Worm (Caenorhabditis elegans): ENCODE results near the gene C18A11.4.

The C18A11.4 gene

DNA sequence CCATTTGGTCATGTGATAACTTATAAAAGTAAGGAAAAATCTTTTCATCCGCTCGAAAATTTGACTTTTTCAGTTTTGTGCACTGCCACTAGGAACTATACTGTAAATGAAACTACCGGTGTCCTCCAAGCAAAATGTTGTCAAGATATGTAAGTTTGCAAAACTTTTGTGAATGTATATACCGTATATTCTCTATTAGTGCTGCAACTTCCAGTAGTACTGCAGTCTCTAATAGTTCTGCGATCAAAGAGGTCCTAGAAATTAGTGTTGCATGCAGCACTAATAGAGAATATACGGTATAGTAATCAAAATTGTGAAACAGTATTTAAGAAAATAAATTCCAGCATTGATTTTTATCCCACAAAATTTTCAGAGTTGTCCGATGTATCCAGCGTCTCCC lies 15.3 kb upstream of the C18A11.4 start:
- TF ChIP-seq unc-62 (GFP tag; optimal IDR thresholded peaks at IDR 0.05) = no peak

DNA sequence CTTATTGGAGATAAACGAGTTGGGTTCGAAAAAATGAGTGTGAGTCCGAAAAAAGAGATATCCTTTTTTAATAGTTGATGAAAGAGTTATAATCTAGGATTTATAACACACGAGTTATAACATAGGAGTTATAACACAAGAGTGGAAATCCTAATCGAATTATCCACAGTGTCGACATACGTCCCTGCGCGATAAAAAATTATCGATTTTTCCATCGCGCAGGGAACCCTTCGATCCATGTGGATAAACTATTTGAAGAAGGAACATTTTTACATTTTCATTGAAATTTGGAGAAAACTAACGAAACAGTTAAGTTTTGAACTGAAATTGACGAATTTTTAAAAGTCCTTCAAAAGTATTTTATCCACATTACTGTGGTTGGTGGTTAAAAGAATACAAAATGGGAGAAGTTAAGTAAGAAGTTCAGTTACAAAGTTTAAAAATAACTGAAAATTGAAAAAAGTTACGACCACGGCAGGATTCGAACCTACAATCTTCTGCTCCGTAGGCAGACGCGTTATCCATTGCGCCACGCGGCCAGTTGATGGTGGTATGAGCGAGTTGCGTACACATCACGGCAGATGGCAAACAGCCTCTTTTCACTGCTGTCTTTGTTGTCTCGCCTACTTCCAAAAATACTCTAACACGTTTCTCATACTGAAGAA lies 9.0 kb upstream of the C18A11.4 start:
- TF ChIP-seq unc-62 (GFP tag; optimal IDR thresholded peaks at IDR 0.05) = peak; percentile 68

DNA sequence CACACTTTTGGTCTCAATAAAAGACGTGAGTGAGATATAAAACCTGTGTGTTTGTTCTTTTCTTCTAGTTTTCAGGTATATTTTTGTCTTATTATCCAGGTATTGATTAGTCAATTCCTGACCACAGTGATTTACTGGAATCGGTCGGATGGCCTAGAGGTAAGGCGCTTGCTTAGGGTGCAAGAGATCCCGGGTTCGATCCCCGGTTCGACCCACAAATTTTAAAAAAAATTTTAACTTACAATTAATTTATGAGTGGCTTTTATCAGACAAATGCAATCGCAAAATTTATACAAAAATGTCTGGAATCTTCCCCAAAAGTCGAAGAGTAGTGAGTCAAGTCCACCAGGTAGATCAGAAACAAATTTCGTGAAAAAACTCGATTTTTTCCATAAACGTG lies 8.0 kb upstream of the C18A11.4 start:
- TF ChIP-seq unc-62 (GFP tag; optimal IDR thresholded peaks at IDR 0.05) = no peak

ce11 chrX:8040967-8041366 lies 4.4 kb upstream of the C18A11.4 start, which contains the start of gene xol-1:
TSS of gene xol-1 (plus strand) at chrX:8041313.
- no peak for TF ChIP-seq unc-62 (GFP tag; optimal IDR thresholded peaks at IDR 0.05)

DNA sequence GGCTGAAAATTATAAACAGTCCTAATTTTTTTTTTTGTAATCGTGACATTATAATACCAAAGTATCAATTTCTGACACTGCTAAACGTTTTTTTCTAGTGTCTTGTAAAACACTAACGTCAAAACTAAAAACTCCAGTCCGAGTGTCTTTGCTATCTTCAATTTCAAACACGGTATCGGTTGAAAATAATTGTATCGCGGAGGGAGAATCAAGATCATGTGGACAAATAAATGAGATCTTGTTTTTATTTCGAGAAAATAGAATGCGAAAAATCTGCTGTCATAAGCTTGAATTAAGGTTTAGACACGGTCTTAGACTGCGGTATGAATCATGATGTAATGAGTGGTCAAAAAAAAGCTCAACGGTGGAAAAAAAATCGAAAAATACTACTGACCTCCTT lies 3.3 kb downstream of the C18A11.4 start:
- no peak for TF ChIP-seq unc-62 (GFP tag; optimal IDR thresholded peaks at IDR 0.05)

DNA sequence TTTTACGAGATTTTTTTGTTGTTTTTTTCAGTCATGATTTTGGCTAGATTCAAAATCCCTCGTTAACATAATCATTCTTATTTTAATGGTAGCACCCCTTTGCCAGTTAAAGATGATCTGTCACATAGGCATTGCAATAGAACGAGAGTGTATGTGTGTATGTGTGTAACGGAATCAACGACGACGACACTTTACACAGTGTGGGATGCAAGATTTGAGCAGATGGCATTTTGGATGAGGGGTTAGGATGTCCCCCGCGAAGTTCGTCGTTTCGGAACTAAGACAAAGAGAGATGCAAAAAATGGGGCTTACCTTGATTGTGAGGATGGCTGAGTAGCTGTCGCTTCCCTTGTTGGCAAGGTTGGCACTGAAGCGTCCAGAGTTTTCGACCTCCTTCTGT lies 6.7 kb downstream of the C18A11.4 start:
- TF ChIP-seq unc-62 (GFP tag; optimal IDR thresholded peaks at IDR 0.05) = no peak

ce11 chrX:8053008-8053441 lies 7.7 kb downstream of the C18A11.4 start:
- no peak for TF ChIP-seq unc-62 (GFP tag; optimal IDR thresholded peaks at IDR 0.05)

- TF ChIP-seq unc-62 (GFP tag; optimal IDR thresholded peaks at IDR 0.05) = no peak
Observed at ce11 chrX:8054478-8054877, 9.2 kb downstream of the C18A11.4 start.

DNA sequence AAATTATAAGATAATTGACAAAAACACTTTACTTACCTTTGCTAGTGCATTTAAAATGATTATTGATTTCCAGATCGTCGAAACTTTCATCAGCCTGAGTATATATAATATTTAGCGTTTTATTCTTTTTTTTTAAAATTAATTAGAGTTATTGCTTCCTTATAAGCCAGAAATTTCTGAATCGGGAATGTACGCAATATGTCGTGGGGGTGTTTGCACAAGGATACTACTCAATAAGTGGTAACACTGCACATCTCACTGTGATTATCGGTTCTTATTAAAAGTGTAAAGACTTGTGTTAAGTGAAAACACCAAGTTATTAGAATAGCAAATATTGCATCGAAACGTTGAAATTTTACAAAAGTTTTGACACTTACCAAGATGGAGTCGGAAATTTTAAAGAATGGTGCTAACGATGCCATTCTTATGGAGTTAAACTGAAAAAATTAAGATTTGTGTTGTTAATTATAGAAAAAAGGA lies 12.5 kb downstream of the C18A11.4 start, which contains the start of gene dim-1:
Gene dim-1, minus strand, starts transcription at position 430 of the 480 bp plus-strand sequence.
- TF ChIP-seq unc-62 (GFP tag; optimal IDR thresholded peaks at IDR 0.05) = no peak

ce11 chrX:8059999-8060398 lies 14.7 kb downstream of the C18A11.4 start:
- TF ChIP-seq unc-62 (GFP tag; optimal IDR thresholded peaks at IDR 0.05) = no peak

DNA sequence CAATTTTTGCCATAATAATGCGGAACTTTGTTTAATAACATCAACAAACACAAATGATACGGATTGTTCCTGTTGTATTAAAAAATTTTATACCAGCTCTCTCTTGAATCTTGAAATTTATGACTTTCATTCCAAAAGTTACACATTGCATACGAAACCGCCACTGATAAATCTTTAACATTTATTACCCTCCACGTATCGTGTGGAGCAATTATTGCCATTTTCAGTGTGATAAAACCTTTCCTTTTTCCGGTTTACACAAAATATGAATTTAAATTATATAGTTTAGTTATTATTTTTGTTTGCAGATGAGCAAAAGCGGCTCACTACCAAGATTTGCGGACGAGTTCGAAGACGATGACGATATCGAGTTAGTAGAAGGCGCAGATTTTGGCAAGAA lies 15.5 kb downstream of the C18A11.4 start, which contains the start of gene C18A11.3:
Gene C18A11.3, plus strand, starts transcription at position 301 of the 400 bp plus-strand sequence.
- TF ChIP-seq unc-62 (GFP tag; optimal IDR thresholded peaks at IDR 0.05) = no peak

- TF ChIP-seq unc-62 (GFP tag; optimal IDR thresholded peaks at IDR 0.05) = no peak
Observed at ce11 chrX:8067268-8067667, 21.9 kb downstream of the C18A11.4 start, which contains the start of gene C18A11.2. TSS of gene C18A11.2 (plus strand) at chrX:8067568.

- no peak for TF ChIP-seq unc-62 (GFP tag; optimal IDR thresholded peaks at IDR 0.05)
Observed at ce11 chrX:8069293-8069692, 24.0 kb downstream of the C18A11.4 start, which contains the start of gene C18A11.1. TSS of gene C18A11.1 (plus strand) at chrX:8069328.

DNA sequence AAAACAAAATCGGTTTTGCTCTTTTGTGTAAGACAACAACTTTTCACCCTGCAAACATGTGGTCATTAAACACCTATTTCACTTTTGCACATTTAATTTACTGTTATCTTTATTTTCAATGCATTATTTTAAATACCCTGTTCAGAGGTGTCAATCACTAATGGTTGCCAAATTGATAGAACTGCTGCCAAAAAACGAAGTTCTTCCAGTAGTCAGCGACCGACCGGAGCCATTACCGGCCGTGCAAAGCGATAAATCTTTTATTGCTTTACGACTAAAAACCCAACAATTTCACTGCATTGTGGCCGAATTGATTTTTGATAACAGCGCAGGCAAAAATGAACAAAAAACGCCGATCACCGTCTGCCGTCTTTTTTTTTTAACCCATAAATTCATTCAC lies 29.2 kb downstream of the C18A11.4 start:
- TF ChIP-seq unc-62 (GFP tag; optimal IDR thresholded peaks at IDR 0.05) = no peak

- TF ChIP-seq unc-62 (GFP tag; optimal IDR thresholded peaks at IDR 0.05) = no peak
Observed at ce11 chrX:8077748-8078147, 32.4 kb downstream of the C18A11.4 start, which contains the start of gene C46F2.1. TSS of gene C46F2.1 (plus strand) at chrX:8078048.

- no peak for TF ChIP-seq unc-62 (GFP tag; optimal IDR thresholded peaks at IDR 0.05)
Observed at ce11 chrX:8078374-8078773, 33.1 kb downstream of the C18A11.4 start.

DNA sequence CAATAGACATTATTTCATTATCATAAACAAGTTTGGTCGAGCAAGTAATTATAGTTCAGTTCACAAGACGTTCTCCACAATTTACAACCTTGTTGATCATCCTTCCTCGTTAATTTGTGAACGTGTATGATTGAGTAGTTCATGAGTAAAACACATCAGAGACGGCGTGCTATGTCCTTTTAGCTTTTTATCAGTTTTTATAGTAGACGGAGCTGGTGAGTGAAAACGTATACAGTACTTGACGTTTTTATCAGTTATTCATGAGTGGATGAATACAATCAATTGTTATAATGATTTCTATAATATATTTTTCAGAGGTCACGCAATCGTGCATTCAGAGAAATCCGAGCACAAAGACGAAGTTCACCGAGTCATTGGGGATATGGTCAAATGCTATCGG lies 33.6 kb downstream of the C18A11.4 start:
- no peak for TF ChIP-seq unc-62 (GFP tag; optimal IDR thresholded peaks at IDR 0.05)
